Worm (Caenorhabditis elegans) whole organism, L4 larva: ENCODE data around the gene col-39.

Experiments used
- F37D6.2 ChIP-seq: sonication (generic microtip); optimal IDR thresholded peaks from 2 replicates; lab custom pipeline; 2016; ENCODE audit warnings: mild to moderate bottlenecking, missing genetic modification characterization, missing compliant biosample characterization
- F44E2.7 ChIP-seq: fragments of 200-800 bp; sonication (Bioruptor generic); IDR thresholded peaks from 2 replicates; pipeline ENCODE4 v2.1.2; 2022; ENCODE audit warnings: missing genetic modification characterization, missing compliant biosample characterization
- R02D3.7 ChIP-seq: fragments of 150-350 bp; sonication (generic microtip); optimal IDR thresholded peaks from 3 replicates; lab custom pipeline; 2014; ENCODE audit warnings: missing biosample characterization, missing genetic modification characterization
- Y48G9A.11 ChIP-seq: fragments of 200-800 bp; sonication (Bioruptor generic); IDR thresholded peaks from 2 replicates; pipeline ENCODE4 v1.3.6; 2022; ENCODE audit warnings: missing genetic modification reagents, missing genetic modification characterization, missing compliant biosample characterization
- aha-1 ChIP-seq: fragments of 150-350 bp; peaks from one replicate; lab custom pipeline; 2014; ENCODE audit warnings: missing biosample characterization, missing genetic modification characterization
- ceh-32 ChIP-seq: sonication (generic microtip); optimal IDR thresholded peaks from 2 replicates; lab custom pipeline; 2016; ENCODE audit warnings: mild to moderate bottlenecking, missing genetic modification characterization, missing compliant biosample characterization; ENCODE audit not compliant: poor library complexity
- ceh-44 ChIP-seq: fragments of 200-800 bp; sonication (Bioruptor generic); IDR thresholded peaks from 2 replicates; pipeline ENCODE4 v1.3.6; 2022; ENCODE audit warnings: missing genetic modification reagents, missing genetic modification characterization, missing compliant biosample characterization
- ces-1 ChIP-seq: fragments of 150-350 bp; sonication (generic microtip); optimal IDR thresholded peaks from 4 replicates; lab custom pipeline; 2014; ENCODE audit warnings: missing biosample characterization, missing genetic modification reagents, missing genetic modification characterization
- daf-12 ChIP-seq: fragments of 150-350 bp; optimal IDR thresholded peaks from 2 replicates; lab custom pipeline; 2014; ENCODE audit warnings: missing biosample characterization, missing genetic modification reagents, missing genetic modification characterization
- dmd-6 ChIP-seq: fragments of 200-800 bp; sonication (Bioruptor generic); IDR thresholded peaks from 2 replicates; pipeline ENCODE4 v1.3.6; 2022; ENCODE audit warnings: missing genetic modification reagents, missing genetic modification characterization, missing compliant biosample characterization
- dve-1 ChIP-seq: sonication (generic microtip); optimal IDR thresholded peaks from 2 replicates; lab custom pipeline; 2017; ENCODE audit warnings: antibody characterized with exemption, mild to moderate bottlenecking, missing genetic modification characterization, missing compliant biosample characterization; ENCODE audit not compliant: insufficient read depth
- egl-27 ChIP-seq: sonication (generic microtip); optimal IDR thresholded peaks from 3 replicates; lab custom pipeline; 2017; ENCODE audit warnings: missing biosample characterization, missing genetic modification reagents, missing genetic modification characterization
- hif-1 ChIP-seq, 2 experiments: sonication (generic microtip); optimal IDR thresholded peaks; 2 replicates each; lab custom pipeline; 2016 to 2017; ENCODE audit warnings: missing compliant biosample characterization in 2 of 2, missing genetic modification characterization in 2 of 2, missing genetic modification reagents in 2 of 2, missing genotype in 2 of 2, mild to moderate bottlenecking in 1 of 2
- hlh-11 ChIP-seq: fragments of 200-800 bp; sonication (Bioruptor generic); optimal IDR thresholded peaks from 2 replicates; lab custom pipeline; 2018; ENCODE audit warnings: mild to moderate bottlenecking, missing genetic modification characterization, missing compliant biosample characterization
- hlh-30 ChIP-seq: sonication (generic microtip); optimal IDR thresholded peaks from 2 replicates; lab custom pipeline; 2017; ENCODE audit warnings: antibody characterized with exemption, mild to moderate bottlenecking, missing genetic modification characterization, missing compliant biosample characterization; ENCODE audit not compliant: insufficient read depth
- lin-13 ChIP-seq: fragments of 150-350 bp; optimal IDR thresholded peaks from 2 replicates; lab custom pipeline; 2014; ENCODE audit warnings: missing biosample characterization, missing genetic modification reagents, missing genetic modification characterization
- lin-39 ChIP-seq: fragments of 150-350 bp; optimal IDR thresholded peaks from 2 replicates; lab custom pipeline; 2014; ENCODE audit warnings: missing biosample characterization, missing genetic modification reagents, missing genetic modification characterization
- mdt-29 ChIP-seq: fragments of 200-800 bp; sonication (Bioruptor generic); IDR thresholded peaks from 2 replicates; pipeline ENCODE4 v1.3.6; 2022; ENCODE audit warnings: missing genetic modification reagents, missing genetic modification characterization, missing compliant biosample characterization
- mxl-2 ChIP-seq: fragments of 200-800 bp; sonication (Bioruptor generic); conservative IDR thresholded peaks from 2 replicates; pipeline ENCODE4 v1.3.6; 2022; ENCODE audit warnings: missing genetic modification reagents, missing genetic modification characterization, missing compliant biosample characterization
- mxl-3 ChIP-seq: fragments of 200-800 bp; sonication (Bioruptor generic); optimal IDR thresholded peaks from 2 replicates; lab custom pipeline; 2018; ENCODE audit warnings: mild to moderate bottlenecking, missing genetic modification characterization, missing compliant biosample characterization
- nhr-102 ChIP-seq: sonication (generic microtip); optimal IDR thresholded peaks from 2 replicates; lab custom pipeline; 2016; ENCODE audit warnings: mild to moderate bottlenecking, missing genetic modification characterization, moderate library complexity, missing compliant biosample characterization
- nhr-11 ChIP-seq: fragments of 150-350 bp; optimal IDR thresholded peaks from 2 replicates; lab custom pipeline; 2014; ENCODE audit warnings: missing biosample characterization, missing genetic modification characterization
- nhr-25 ChIP-seq: sonication (generic microtip); optimal IDR thresholded peaks from 2 replicates; lab custom pipeline; 2017; ENCODE audit warnings: missing genetic modification characterization, mild to moderate bottlenecking, missing compliant biosample characterization, antibody characterized with exemption, moderate library complexity, borderline replicate concordance; ENCODE audit not compliant: insufficient read depth
- nhr-28 ChIP-seq: fragments of 150-350 bp; optimal IDR thresholded peaks from 2 replicates; lab custom pipeline; 2014; ENCODE audit warnings: missing biosample characterization, missing genetic modification characterization
- pqm-1 ChIP-seq: sonication (generic microtip); optimal IDR thresholded peaks from 2 replicates; lab custom pipeline; 2017; ENCODE audit warnings: missing biosample characterization, missing genetic modification characterization
- sdz-12 ChIP-seq: fragments of 200-800 bp; sonication (Bioruptor generic); optimal IDR thresholded peaks from 2 replicates; lab custom pipeline; 2018; ENCODE audit warnings: mild to moderate bottlenecking, missing genetic modification characterization, missing compliant biosample characterization
- set-16 ChIP-seq: fragments of 200-800 bp; sonication (Bioruptor generic); IDR thresholded peaks from 2 replicates; pipeline ENCODE4 v1.3.6; 2022; ENCODE audit warnings: missing genetic modification reagents, missing genetic modification characterization, missing compliant biosample characterization
- tag-97 ChIP-seq: fragments of 200-800 bp; sonication (Bioruptor generic); IDR thresholded peaks from 2 replicates; pipeline ENCODE4 v1.3.6; 2022; ENCODE audit warnings: missing genetic modification characterization, missing compliant biosample characterization
- tra-1 ChIP-seq: fragments of 200-800 bp; sonication (Bioruptor generic); IDR thresholded peaks from 2 replicates; pipeline ENCODE4 v1.3.6; 2022; ENCODE audit warnings: missing genetic modification reagents, missing genetic modification characterization, missing compliant biosample characterization
- unc-62 ChIP-seq, 3 experiments: fragments of 150-350 bp in 1 of 3; sonication (generic microtip); optimal IDR thresholded peaks in 2 of 3; peaks in 1 of 3; 1 replicate in 1 of 3; 2 replicates in 2 of 3; lab custom pipeline; 2014 to 2017; ENCODE audit warnings: missing biosample characterization in 3 of 3, missing genetic modification characterization in 3 of 3, missing genetic modification reagents in 3 of 3, missing genotype in 1 of 3
- zip-2 ChIP-seq: fragments of 150-350 bp; optimal IDR thresholded peaks from 2 replicates; lab custom pipeline; 2014; ENCODE audit warnings: missing biosample characterization, missing genetic modification characterization

Gene col-39

DNA sequence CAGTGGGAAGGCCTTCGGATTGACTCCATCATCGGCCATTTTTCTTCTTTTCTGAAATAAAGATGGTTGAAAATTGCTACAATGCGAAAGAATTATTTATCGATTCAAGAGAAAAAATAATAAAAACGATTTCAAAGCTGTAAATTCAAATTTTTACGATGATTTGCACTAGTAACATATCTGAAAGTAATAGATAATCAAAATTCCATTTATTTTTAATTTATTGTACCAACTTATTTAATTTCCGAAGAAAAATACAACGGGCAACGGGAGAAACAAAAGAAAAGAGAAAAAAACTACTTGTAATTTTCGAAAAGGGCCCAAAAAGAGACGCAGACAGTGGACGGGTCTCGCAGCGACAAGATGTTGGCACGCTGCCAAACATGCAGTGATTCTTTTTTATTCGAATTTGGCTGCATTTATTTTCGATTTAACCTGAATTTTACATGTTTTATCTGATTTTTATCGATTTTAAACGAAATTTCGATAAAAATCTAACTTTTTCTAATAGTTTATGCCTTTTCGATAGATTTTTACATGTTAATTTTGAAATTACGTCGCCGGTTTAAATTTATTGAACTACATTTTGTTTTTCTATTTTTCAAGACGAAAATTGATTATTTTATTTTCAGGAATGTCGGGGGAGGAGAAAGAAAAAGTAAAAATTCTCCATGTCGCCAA lies 46.0 kb upstream of the col-39 start, which contains the start of the genes snu-13 and rsp-7 (continued):
- peak; percentile 71 for TF ChIP-seq lin-13 (GFP tag; lab: Kevin White, UChicago)
- TF ChIP-seq nhr-28 (tag; lab: Kevin White, UChicago): peak; percentile 36

DNA sequence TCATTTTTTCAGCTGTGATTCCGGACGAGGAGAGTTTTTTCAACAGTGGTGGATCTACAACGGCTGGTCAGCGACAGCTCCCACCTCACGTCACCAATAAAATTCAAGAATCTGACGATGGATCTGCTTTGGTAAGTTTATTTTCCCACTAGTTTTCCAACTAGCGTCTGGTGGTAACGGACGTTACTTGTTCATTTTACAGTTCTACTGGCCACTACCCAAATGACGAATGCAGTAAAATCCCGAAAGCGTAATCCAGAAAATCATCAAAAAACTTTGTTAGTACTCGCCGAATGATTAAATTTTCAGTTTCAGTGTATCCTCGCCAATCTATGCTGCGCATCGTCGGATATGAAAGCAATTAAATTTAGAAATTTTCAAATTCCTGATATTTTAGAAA lies 45.1 kb upstream of the col-39 start:
- TF ChIP-seq nhr-102 (tag; lab: Kevin White, UChicago) (no peak), aha-1 (peak; percentile 59)
- TF ChIP-seq, all 104 proteins: peak for 1

DNA sequence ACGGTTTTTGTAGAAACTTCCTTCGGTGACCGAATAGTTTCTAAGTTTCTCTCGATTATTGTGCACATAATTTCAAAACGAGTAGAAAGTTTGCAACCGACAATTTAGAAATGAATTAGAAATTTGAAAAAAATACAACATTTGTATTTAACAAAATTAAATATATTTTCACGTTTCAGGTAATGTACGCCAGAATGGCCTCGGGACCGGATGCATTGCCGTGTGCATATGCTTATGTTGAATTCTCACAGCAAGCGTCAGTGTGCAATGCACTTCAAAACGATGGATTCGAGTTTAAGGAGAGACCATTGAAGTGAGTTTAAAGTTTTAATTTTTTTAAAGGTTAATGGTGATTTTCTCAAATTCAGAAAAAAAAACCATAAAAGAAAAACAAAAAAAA lies 43.8 kb upstream of the col-39 start, which contains the start of gene marc-2:
marc-2 (minus strand) TSS at position 101 of the 400 bp plus-strand sequence.
- TF ChIP-seq mxl-2 (GFP tag; lab: Robert Waterston, UW) (no peak), ceh-44 (no peak), F37D6.2 (no peak), F44E2.7 (GFP tag; lab: Robert Waterston, UW) (no peak), lin-13 (GFP tag; lab: Kevin White, UChicago) (no peak), mdt-29 (GFP tag; lab: Robert Waterston, UW) (no peak), nhr-25 (tag; lab: Kevin White, UChicago) (no peak), ceh-32 (tag; lab: Kevin White, UChicago) (no peak), dve-1 (tag; lab: Kevin White, UChicago) (no peak), hif-1 (tag; optimal IDR thresholded peaks at IDR 0.05; lab: Kevin White, UChicago) (no peak), mxl-3 (GFP tag; lab: Kevin White, UChicago) (no peak), pqm-1 (tag; lab: Kevin White, UChicago) (no peak), egl-27 (tag; lab: Kevin White, UChicago) (no peak), dmd-6 (GFP tag; lab: Robert Waterston, UW) (no peak), nhr-11 (tag; lab: Kevin White, UChicago) (no peak), daf-12 (tag; lab: Kevin White, UChicago) (no peak), Y48G9A.11 (GFP tag; lab: Robert Waterston, UW) (no peak), zip-2 (tag; lab: Kevin White, UChicago) (no peak), ces-1 (GFP tag; lab: Kevin White, UChicago) (no peak), tag-97 (GFP tag; lab: Robert Waterston, UW) (no peak)

DNA sequence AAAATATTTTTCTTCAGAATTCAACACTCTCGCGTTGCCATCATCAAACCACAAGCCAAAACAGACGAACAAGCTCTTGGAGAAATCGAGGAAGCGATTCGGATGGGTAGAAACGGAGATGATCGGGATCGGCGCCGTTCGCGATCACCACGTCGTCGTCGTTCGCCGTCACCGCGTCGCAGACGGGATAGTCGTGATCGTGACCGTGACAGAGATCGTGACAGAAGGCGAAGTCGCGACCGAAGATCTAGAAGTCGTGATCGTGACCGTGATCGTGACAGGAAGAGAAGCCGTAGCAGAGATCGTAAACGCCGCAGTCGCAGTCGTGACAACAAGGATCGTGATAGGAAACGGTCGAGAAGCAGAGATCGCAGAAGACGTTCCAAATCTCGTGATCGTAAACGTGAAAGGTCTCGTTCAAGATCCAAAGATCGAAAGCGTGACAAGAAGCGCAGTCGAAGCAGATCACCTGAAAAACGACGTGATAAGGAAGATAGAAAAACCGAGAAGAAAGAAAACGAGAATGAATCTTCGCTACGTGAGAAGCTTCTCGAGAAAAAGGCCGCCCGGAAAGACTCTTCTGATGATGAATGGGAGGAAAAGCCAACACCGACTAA lies 43.2 kb upstream of the col-39 start:
- TF ChIP-seq unc-62 (GFP tag; optimal IDR thresholded peaks at IDR 0.05 in 1 of 2; lab: Kevin White, UChicago) (no peak), unc-62 (tag; optimal IDR thresholded peaks at IDR 0.05; lab: Kevin White, UChicago) (no peak), lin-39 (no peak), zip-2 (tag; lab: Kevin White, UChicago) (no peak), sdz-12 (GFP tag; lab: Kevin White, UChicago) (no peak), R02D3.7 (no peak), set-16 (GFP tag; lab: Robert Waterston, UW) (peak; percentile 56), tra-1 (GFP tag; lab: Robert Waterston, UW) (no peak), dmd-6 (GFP tag; lab: Robert Waterston, UW) (no peak), nhr-28 (tag; lab: Kevin White, UChicago) (peak; percentile 1), hlh-30 (peak; percentile 68), hlh-11 (tag; lab: Kevin White, UChicago) (peak; percentile 53)
